Fruit fly (Drosophila melanogaster) whole organism, embryonic: Measurements from ENCODE around the gene ninaB.

ENCODE experiments used
- CG13296 ChIP-seq: fragments of 200-800 bp; sonication (Bioruptor generic); optimal IDR thresholded peaks from 3 replicates; lab custom pipeline; 2018; ENCODE audit warnings: missing biosample characterization, mild to moderate bottlenecking, missing genetic modification characterization
- MTF-1 ChIP-seq: fragments of 200-800 bp; sonication (Bioruptor generic); optimal IDR thresholded peaks from 2 replicates; lab custom pipeline; 2018; ENCODE audit warnings: missing biosample characterization, mild to moderate bottlenecking, missing genetic modification characterization, borderline replicate concordance
- bigmax ChIP-seq: fragments of 200-800 bp; sonication (Bioruptor generic); optimal IDR thresholded peaks from 2 replicates; lab custom pipeline; 2018; ENCODE audit warnings: missing biosample characterization, mild to moderate bottlenecking, missing genetic modification characterization

- TF ChIP-seq MTF-1 (GFP tag; lab: Kevin White, UChicago) (no peak), bigmax (no peak), CG13296 (GFP tag; lab: Kevin White, UChicago) (no peak)
These were observed 6.1 kb downstream of the ninaB start, which contains the start of gene Adgf-C for dm6 chr3R:13706457-13706856.
